Worm (Caenorhabditis elegans) whole organism, L4 larva: ENCODE data around the gene lido-17.

ENCODE experiments used
- F10B5.3 ChIP-seq: sonication (generic microtip); optimal IDR thresholded peaks from 2 replicates; lab custom pipeline; 2016; ENCODE audit warnings: mild to moderate bottlenecking, missing genetic modification characterization, missing compliant biosample characterization
- T20F7.1 ChIP-seq: fragments of 200-800 bp; sonication (Bioruptor generic); optimal IDR thresholded peaks from 2 replicates; lab custom pipeline; 2018; ENCODE audit warnings: mild to moderate bottlenecking, missing genetic modification characterization, missing compliant biosample characterization
- T26A8.4 ChIP-seq: fragments of 200-800 bp; sonication (Bioruptor generic); IDR thresholded peaks from 2 replicates; pipeline ENCODE4 v1.3.6; 2022; ENCODE audit warnings: missing genetic modification characterization, missing compliant biosample characterization
- Y5F2A.4 ChIP-seq: fragments of 200-800 bp; sonication (Bioruptor generic); optimal IDR thresholded peaks from 2 replicates; lab custom pipeline; 2018; ENCODE audit warnings: mild to moderate bottlenecking, missing genetic modification characterization, missing compliant biosample characterization
- aly-2 ChIP-seq: sonication (generic microtip); optimal IDR thresholded peaks from 2 replicates; lab custom pipeline; 2018; ENCODE audit warnings: missing biosample characterization, missing genetic modification characterization
- ama-1 ChIP-seq: fragments of 150-350 bp; optimal IDR thresholded peaks from 2 replicates; lab custom pipeline; 2014; ENCODE audit warnings: inconsistent platforms, mixed read lengths
- arid-1 ChIP-seq: fragments of 200-800 bp; sonication (Bioruptor generic); conservative IDR thresholded peaks from 2 replicates; pipeline ENCODE4 v1.3.6; 2022; ENCODE audit warnings: missing genetic modification reagents, missing genetic modification characterization, missing compliant biosample characterization
- attf-4 ChIP-seq: sonication (generic microtip); optimal IDR thresholded peaks from 3 replicates; lab custom pipeline; 2017; ENCODE audit warnings: missing biosample characterization, missing genetic modification characterization
- ceh-28 ChIP-seq: fragments of 150-350 bp; optimal IDR thresholded peaks from 2 replicates; lab custom pipeline; 2014; ENCODE audit warnings: missing biosample characterization, missing genetic modification reagents, missing genetic modification characterization
- ceh-82 ChIP-seq: sonication (generic microtip); optimal IDR thresholded peaks from 2 replicates; lab custom pipeline; 2017; ENCODE audit warnings: missing biosample characterization, missing genetic modification characterization
- ces-1 ChIP-seq: fragments of 150-350 bp; sonication (generic microtip); optimal IDR thresholded peaks from 4 replicates; lab custom pipeline; 2014; ENCODE audit warnings: missing biosample characterization, missing genetic modification reagents, missing genetic modification characterization
- cey-2 ChIP-seq: sonication (generic microtip); optimal IDR thresholded peaks from 3 replicates; lab custom pipeline; 2017; ENCODE audit warnings: missing genetic modification characterization, mild to moderate bottlenecking, missing compliant biosample characterization, antibody characterized with exemption, borderline replicate concordance; ENCODE audit not compliant: insufficient read depth
- ctbp-1 ChIP-seq: fragments of 200-800 bp; sonication (Bioruptor generic); IDR thresholded peaks from 2 replicates; pipeline ENCODE4 v1.3.6; 2022; ENCODE audit warnings: missing genetic modification reagents, missing genetic modification characterization, missing compliant biosample characterization
- daf-12 ChIP-seq: fragments of 150-350 bp; optimal IDR thresholded peaks from 2 replicates; lab custom pipeline; 2014; ENCODE audit warnings: missing biosample characterization, missing genetic modification reagents, missing genetic modification characterization
- dmd-6 ChIP-seq: fragments of 200-800 bp; sonication (Bioruptor generic); IDR thresholded peaks from 2 replicates; pipeline ENCODE4 v1.3.6; 2022; ENCODE audit warnings: missing genetic modification reagents, missing genetic modification characterization, missing compliant biosample characterization
- dve-1 ChIP-seq: sonication (generic microtip); optimal IDR thresholded peaks from 2 replicates; lab custom pipeline; 2017; ENCODE audit warnings: antibody characterized with exemption, mild to moderate bottlenecking, missing genetic modification characterization, missing compliant biosample characterization; ENCODE audit not compliant: insufficient read depth
- fkh-10 ChIP-seq: fragments of 150-350 bp; optimal IDR thresholded peaks from 2 replicates; lab custom pipeline; 2014; ENCODE audit warnings: missing biosample characterization, missing genetic modification reagents, missing genetic modification characterization
- fos-1 ChIP-seq: fragments of 150-350 bp; optimal IDR thresholded peaks from 2 replicates; lab custom pipeline; 2014; ENCODE audit warnings: missing biosample characterization, missing genetic modification characterization
- gei-8 ChIP-seq: fragments of 200-800 bp; sonication (Bioruptor generic); optimal IDR thresholded peaks from 2 replicates; lab custom pipeline; 2018; ENCODE audit warnings: mild to moderate bottlenecking, missing genetic modification characterization, missing compliant biosample characterization
- hlh-30 ChIP-seq: sonication (generic microtip); optimal IDR thresholded peaks from 2 replicates; lab custom pipeline; 2017; ENCODE audit warnings: antibody characterized with exemption, mild to moderate bottlenecking, missing genetic modification characterization, missing compliant biosample characterization; ENCODE audit not compliant: insufficient read depth
- jun-1 ChIP-seq: fragments of 150-350 bp; optimal IDR thresholded peaks from 2 replicates; lab custom pipeline; 2014; ENCODE audit warnings: missing biosample characterization, missing genetic modification reagents, missing genetic modification characterization
- lin-15B ChIP-seq: fragments of 150-350 bp; sonication (generic microtip); optimal IDR thresholded peaks from 3 replicates; lab custom pipeline; 2014; ENCODE audit warnings: missing biosample characterization, missing genetic modification characterization
- madf-5 ChIP-seq, 2 experiments: fragments of 200-800 bp; sonication (Bioruptor generic); IDR thresholded peaks; 2 replicates each; pipeline ENCODE4 v1.3.6; 2022; ENCODE audit warnings: missing compliant biosample characterization in 2 of 2, missing genetic modification characterization in 2 of 2
- mxl-3 ChIP-seq: fragments of 200-800 bp; sonication (Bioruptor generic); optimal IDR thresholded peaks from 2 replicates; lab custom pipeline; 2018; ENCODE audit warnings: mild to moderate bottlenecking, missing genetic modification characterization, missing compliant biosample characterization
- nhr-111 ChIP-seq: fragments of 200-800 bp; sonication (Bioruptor generic); optimal IDR thresholded peaks from 2 replicates; lab custom pipeline; 2018; ENCODE audit warnings: mild to moderate bottlenecking, missing genetic modification characterization, missing compliant biosample characterization
- nhr-25 ChIP-seq: sonication (generic microtip); optimal IDR thresholded peaks from 2 replicates; lab custom pipeline; 2017; ENCODE audit warnings: missing genetic modification characterization, mild to moderate bottlenecking, missing compliant biosample characterization, antibody characterized with exemption, moderate library complexity, borderline replicate concordance; ENCODE audit not compliant: insufficient read depth
- nhr-77 ChIP-seq: fragments of 150-350 bp; optimal IDR thresholded peaks from 2 replicates; lab custom pipeline; 2014; ENCODE audit warnings: missing biosample characterization, missing genetic modification characterization
- pha-4 ChIP-seq, 2 experiments: fragments of 150-350 bp in 1 of 2; fragments of 200-800 bp in 1 of 2; sonication (Bioruptor generic) in 1 of 2; IDR thresholded peaks in 1 of 2; optimal IDR thresholded peaks in 1 of 2; 2 replicates each; pipeline versions ENCODE4 v1.3.6 to Lab custom; 2014 to 2022; ENCODE audit warnings: missing genetic modification characterization in 2 of 2, missing genetic modification reagents in 2 of 2, missing biosample characterization in 1 of 2, missing compliant biosample characterization in 1 of 2
- pqm-1 ChIP-seq: sonication (generic microtip); optimal IDR thresholded peaks from 2 replicates; lab custom pipeline; 2017; ENCODE audit warnings: missing biosample characterization, missing genetic modification characterization
- sdz-12 ChIP-seq: fragments of 200-800 bp; sonication (Bioruptor generic); optimal IDR thresholded peaks from 2 replicates; lab custom pipeline; 2018; ENCODE audit warnings: mild to moderate bottlenecking, missing genetic modification characterization, missing compliant biosample characterization
- spr-1 ChIP-seq: sonication (generic microtip); optimal IDR thresholded peaks from 2 replicates; lab custom pipeline; 2016; ENCODE audit warnings: mild to moderate bottlenecking, missing genetic modification characterization, missing compliant biosample characterization
- spr-3 ChIP-seq: fragments of 200-800 bp; sonication (Bioruptor generic); optimal IDR thresholded peaks from 2 replicates; lab custom pipeline; 2018; ENCODE audit warnings: mild to moderate bottlenecking, missing genetic modification characterization, missing compliant biosample characterization
- tra-1 ChIP-seq: fragments of 200-800 bp; sonication (Bioruptor generic); IDR thresholded peaks from 2 replicates; pipeline ENCODE4 v1.3.6; 2022; ENCODE audit warnings: missing genetic modification reagents, missing genetic modification characterization, missing compliant biosample characterization
- unc-39 ChIP-seq: sonication (generic microtip); optimal IDR thresholded peaks from 2 replicates; lab custom pipeline; 2017; ENCODE audit warnings: missing biosample characterization, missing genetic modification characterization
- unc-62 ChIP-seq, 3 experiments: fragments of 150-350 bp in 1 of 3; sonication (generic microtip); optimal IDR thresholded peaks in 2 of 3; peaks in 1 of 3; 1 replicate in 1 of 3; 2 replicates in 2 of 3; lab custom pipeline; 2014 to 2017; ENCODE audit warnings: missing biosample characterization in 3 of 3, missing genetic modification characterization in 3 of 3, missing genetic modification reagents in 3 of 3, missing genotype in 1 of 3
- vab-7 ChIP-seq: fragments of 200-800 bp; sonication (Bioruptor generic); IDR thresholded peaks from 2 replicates; pipeline ENCODE4 v1.3.6; 2022; ENCODE audit warnings: missing genetic modification reagents, missing genetic modification characterization, missing compliant biosample characterization
- zag-1 ChIP-seq: fragments of 150-350 bp; optimal IDR thresholded peaks from 2 replicates; lab custom pipeline; 2014; ENCODE audit warnings: missing biosample characterization, missing genetic modification characterization
- zip-11 ChIP-seq: fragments of 200-800 bp; sonication (Bioruptor generic); IDR thresholded peaks from 2 replicates; pipeline ENCODE4 v1.3.6; 2022; ENCODE audit warnings: missing genetic modification characterization, missing compliant biosample characterization
- zip-2 ChIP-seq: fragments of 150-350 bp; optimal IDR thresholded peaks from 2 replicates; lab custom pipeline; 2014; ENCODE audit warnings: missing biosample characterization, missing genetic modification characterization
- ztf-11 ChIP-seq: fragments of 150-350 bp; optimal IDR thresholded peaks from 2 replicates; lab custom pipeline; 2014; ENCODE audit warnings: missing biosample characterization, missing genetic modification characterization
- ztf-7 ChIP-seq: fragments of 150-350 bp; optimal IDR thresholded peaks from 2 replicates; lab custom pipeline; 2014; ENCODE audit warnings: missing biosample characterization, missing genetic modification characterization

lido-17 gene

ce11 chrII:9436009-9436408, 43.4 kb upstream of the lido-17 start, which contains the start of gene kin-16:
TSS of gene kin-16 (minus strand) at chrII:9436109.
- TF ChIP-seq spr-3 (no peak), madf-5 (GFP tag; IDR thresholded peaks at IDR 0.05; lab: Robert Waterston, UW) (no peak), ztf-7 (tag; lab: Kevin White, UChicago) (no peak), tra-1 (GFP tag; lab: Robert Waterston, UW) (no peak), vab-7 (GFP tag; lab: Robert Waterston, UW) (no peak), ceh-28 (tag; lab: Kevin White, UChicago) (no peak), Y5F2A.4 (GFP tag; lab: Kevin White, UChicago) (no peak), ztf-11 (tag; lab: Kevin White, UChicago) (no peak), hlh-30 (tag; lab: Kevin White, UChicago) (no peak), nhr-111 (GFP tag; lab: Kevin White, UChicago) (no peak), spr-1 (tag; lab: Kevin White, UChicago) (no peak), T26A8.4 (no peak), sdz-12 (GFP tag; lab: Kevin White, UChicago) (no peak), zag-1 (tag; lab: Kevin White, UChicago) (no peak), cey-2 (no peak), lin-15B (tag; lab: Kevin White, UChicago) (no peak), ama-1 (lab: Kevin White, UChicago) (no peak), unc-39 (tag; lab: Kevin White, UChicago) (no peak), dve-1 (tag; lab: Kevin White, UChicago) (no peak)

ce11 chrII:9433609-9434008, 41.0 kb upstream of the lido-17 start, which contains the start of gene kin-15:
TSS of gene kin-15 (minus strand) at chrII:9433709.
- TF ChIP-seq F10B5.3 (tag; lab: Kevin White, UChicago) (no peak), nhr-25 (no peak), fos-1 (tag; lab: Kevin White, UChicago) (no peak), arid-1 (GFP tag; lab: Robert Waterston, UW) (no peak), daf-12 (tag; lab: Kevin White, UChicago) (no peak), T20F7.1 (GFP tag; lab: Kevin White, UChicago) (no peak), gei-8 (no peak), zip-2 (tag; lab: Kevin White, UChicago) (no peak), mxl-3 (no peak), pqm-1 (no peak), ceh-82 (tag; lab: Kevin White, UChicago) (no peak)
- TF ChIP-seq, all 104 proteins: peak for 0

ce11 chrII:9431119-9431518, 38.5 kb upstream of the lido-17 start:
- TF ChIP-seq fkh-10 (GFP tag; lab: Kevin White, UChicago) (peak; percentile 42), ces-1 (peak; percentile 37), nhr-77 (tag; lab: Kevin White, UChicago) (no peak), dmd-6 (no peak)
- TF ChIP-seq, all 104 proteins: peak for 2

ce11 chrII:9427644-9428043, 35.0 kb upstream of the lido-17 start, which contains the start of gene M176.5:
TSS of gene M176.5 (minus strand) at chrII:9427744.
- no peak for TF ChIP-seq ztf-7 (tag; lab: Kevin White, UChicago)
- TF ChIP-seq attf-4 (tag; lab: Kevin White, UChicago) = no peak
- TF ChIP-seq unc-62 (GFP tag; optimal IDR thresholded peaks at IDR 0.05 in 1 of 2; lab: Kevin White, UChicago) = peak in 1 of 2 experiments; percentile 44
- TF ChIP-seq unc-62 (tag; optimal IDR thresholded peaks at IDR 0.05; lab: Kevin White, UChicago) = no peak
- TF ChIP-seq aly-2 (tag; lab: Kevin White, UChicago) = no peak
- TF ChIP-seq ctbp-1 (GFP tag; lab: Robert Waterston, UW) = no peak
- no peak for TF ChIP-seq zip-11 (GFP tag; lab: Robert Waterston, UW)
- no peak for TF ChIP-seq pha-4 (GFP tag; IDR thresholded peaks at IDR 0.05; lab: Robert Waterston, UW)
- TF ChIP-seq pha-4 (tag; optimal IDR thresholded peaks at IDR 0.05; lab: Kevin White, UChicago) = peak; percentile 42
- TF ChIP-seq spr-1 (tag; lab: Kevin White, UChicago) = no peak
- TF ChIP-seq jun-1 = no peak
